Fruit fly (Drosophila melanogaster) whole organism, embryonic: ENCODE data around the gene Pex2.

Source experiments
- Atf3 ChIP-seq: fragments of 200-800 bp; sonication (Bioruptor generic); optimal IDR thresholded peaks from 3 replicates; lab custom pipeline; 2016; ENCODE audit warnings: missing biosample characterization, missing genetic modification characterization
- CG11247 ChIP-seq: fragments of 200-800 bp; sonication (Bioruptor generic); IDR thresholded peaks from 2 replicates; pipeline ENCODE4 v1.3.6; 2022; ENCODE audit warnings: missing biosample characterization, missing genetic modification characterization
- CG11723 ChIP-seq: fragments of 200-800 bp; sonication (Bioruptor generic); optimal IDR thresholded peaks from 2 replicates; lab custom pipeline; 2017; ENCODE audit warnings: missing biosample characterization, mild to moderate bottlenecking, missing genetic modification characterization
- CG12299 ChIP-seq: fragments of 200-800 bp; sonication (Bioruptor generic); optimal IDR thresholded peaks from 2 replicates; lab custom pipeline; 2018; ENCODE audit warnings: missing biosample characterization, mild to moderate bottlenecking, missing genetic modification characterization
- CG17361 ChIP-seq: fragments of 200-800 bp; sonication (Bioruptor generic); IDR thresholded peaks from 3 replicates; pipeline ENCODE4 v1.3.6; 2022; ENCODE audit warnings: missing biosample characterization, missing genetic modification characterization
- CG17612 ChIP-seq: fragments of 200-800 bp; sonication (Bioruptor generic); IDR thresholded peaks from 2 replicates; pipeline ENCODE4 v1.3.6; 2022; ENCODE audit warnings: missing biosample characterization, missing genetic modification characterization
- CG30020 ChIP-seq: fragments of 200-800 bp; optimal IDR thresholded peaks from 2 replicates; lab custom pipeline; 2019; ENCODE audit warnings: missing biosample characterization, mild to moderate bottlenecking, missing genetic modification characterization, moderate library complexity
- CG30403 ChIP-seq: fragments of 200-800 bp; sonication (Bioruptor generic); optimal IDR thresholded peaks from 3 replicates; lab custom pipeline; 2016; ENCODE audit warnings: missing biosample characterization, missing genetic modification characterization
- CG31388 ChIP-seq: fragments of 200-800 bp; sonication (Bioruptor generic); optimal IDR thresholded peaks from 2 replicates; lab custom pipeline; 2016; ENCODE audit warnings: missing biosample characterization, missing genetic modification characterization
- CG6683 ChIP-seq: fragments of 200-800 bp; sonication (Bioruptor generic); optimal IDR thresholded peaks from 2 replicates; lab custom pipeline; 2017; ENCODE audit warnings: missing biosample characterization, mild to moderate bottlenecking, missing genetic modification characterization, missing genetic modification reagents
- CG6813 ChIP-seq: fragments of 200-800 bp; sonication (Bioruptor generic); optimal IDR thresholded peaks from 2 replicates; lab custom pipeline; 2017; ENCODE audit warnings: missing biosample characterization, missing genetic modification characterization, mild to moderate bottlenecking, moderate library complexity, missing genetic modification reagents
- CG7372 ChIP-seq: fragments of 200-800 bp; sonication (Bioruptor generic); IDR thresholded peaks from 2 replicates; pipeline ENCODE4 v1.3.6; 2022; ENCODE audit warnings: missing biosample characterization, missing genetic modification characterization
- CG7928 ChIP-seq: fragments of 200-800 bp; sonication (Bioruptor generic); optimal IDR thresholded peaks from 2 replicates; lab custom pipeline; 2017; ENCODE audit warnings: missing biosample characterization, mild to moderate bottlenecking, missing genetic modification characterization
- CG7963 ChIP-seq: fragments of 200-800 bp; sonication (Bioruptor generic); IDR thresholded peaks from 3 replicates; pipeline ENCODE4 v1.3.6; 2022; ENCODE audit warnings: missing biosample characterization, missing genetic modification characterization; ENCODE audit not compliant: partially characterized antibody
- CG9817 ChIP-seq: fragments of 200-800 bp; sonication (Bioruptor generic); optimal IDR thresholded peaks from 2 replicates; lab custom pipeline; 2018; ENCODE audit warnings: missing biosample characterization, mild to moderate bottlenecking, missing genetic modification characterization, moderate library complexity
- Camta ChIP-seq: fragments of 200-800 bp; sonication (Bioruptor generic); optimal IDR thresholded peaks from 2 replicates; lab custom pipeline; 2016; ENCODE audit warnings: missing biosample characterization, missing genetic modification characterization
- CoRest ChIP-seq: fragments of 200-800 bp; sonication (Bioruptor generic); optimal IDR thresholded peaks from 3 replicates; lab custom pipeline; 2018; ENCODE audit warnings: missing biosample characterization, mild to moderate bottlenecking, missing genetic modification characterization, moderate library complexity
- D ChIP-seq, 2 experiments: fragments of 200-800 bp in 1 of 2; fragments of >200 bp in 1 of 2; sonication (Bioruptor generic) in 1 of 2; optimal IDR thresholded peaks; 2 replicates in 1 of 2; 3 replicates in 1 of 2; lab custom pipeline; 2017; ENCODE audit warnings: mild to moderate bottlenecking in 1 of 2, missing biosample characterization in 1 of 2, missing genetic modification characterization in 1 of 2, missing genetic modification reagents in 1 of 2
- Dek ChIP-seq: fragments of 200-800 bp; sonication (Bioruptor generic); optimal IDR thresholded peaks from 3 replicates; lab custom pipeline; 2019; ENCODE audit warnings: missing biosample characterization, mild to moderate bottlenecking, missing genetic modification characterization, moderate library complexity
- Dfd ChIP-seq, 2 experiments: fragments of >200 bp; optimal IDR thresholded peaks; 2 replicates each; lab custom pipeline; 2017; ENCODE audit warnings: missing biosample characterization in 2 of 2, missing genetic modification characterization in 2 of 2
- Dip2 ChIP-seq: fragments of 200-800 bp; sonication (Bioruptor generic); IDR thresholded peaks from 2 replicates; pipeline ENCODE4 v1.3.6; 2022; ENCODE audit warnings: missing biosample characterization, missing genetic modification characterization
- Fer1 ChIP-seq: fragments of 200-800 bp; sonication (Bioruptor generic); optimal IDR thresholded peaks from 2 replicates; lab custom pipeline; 2017; ENCODE audit warnings: missing biosample characterization, mild to moderate bottlenecking, missing genetic modification characterization
- Hmr ChIP-seq: fragments of 200-800 bp; sonication (Bioruptor generic); optimal IDR thresholded peaks from 3 replicates; lab custom pipeline; 2017; ENCODE audit warnings: mild to moderate bottlenecking, missing biosample characterization, missing genetic modification reagents, missing genetic modification characterization
- Hmx ChIP-seq: fragments of 200-800 bp; sonication (Bioruptor generic); optimal IDR thresholded peaks from 2 replicates; lab custom pipeline; 2016; ENCODE audit warnings: missing biosample characterization, missing genetic modification characterization
- MTF-1 ChIP-seq: fragments of 200-800 bp; sonication (Bioruptor generic); optimal IDR thresholded peaks from 2 replicates; lab custom pipeline; 2018; ENCODE audit warnings: missing biosample characterization, mild to moderate bottlenecking, missing genetic modification characterization, borderline replicate concordance
- Mad ChIP-seq: fragments of 200-800 bp; sonication (Bioruptor generic); optimal IDR thresholded peaks from 2 replicates; lab custom pipeline; 2016; ENCODE audit warnings: missing biosample characterization, missing genetic modification characterization
- NC2α ChIP-seq: fragments of 200-800 bp; sonication (Bioruptor generic); optimal IDR thresholded peaks from 2 replicates; lab custom pipeline; 2016; ENCODE audit warnings: missing biosample characterization, missing genetic modification characterization
- NFAT ChIP-seq: fragments of 200-800 bp; sonication (Bioruptor generic); IDR thresholded peaks from 2 replicates; pipeline ENCODE4 v1.3.6; 2022; ENCODE audit warnings: missing biosample characterization, missing genetic modification characterization
- Sry-β ChIP-seq: fragments of 200-800 bp; sonication (Bioruptor generic); optimal IDR thresholded peaks from 2 replicates; lab custom pipeline; 2018; ENCODE audit warnings: missing biosample characterization, mild to moderate bottlenecking, missing genetic modification characterization, moderate library complexity
- Xrp1 ChIP-seq: fragments of 200-800 bp; sonication (Bioruptor generic); IDR thresholded peaks from 2 replicates; pipeline ENCODE4 v1.3.6; 2022; ENCODE audit warnings: missing biosample characterization, missing genetic modification characterization
- ato ChIP-seq: fragments of 200-800 bp; sonication (Bioruptor generic); IDR thresholded peaks from 2 replicates; pipeline ENCODE4 v1.3.6; 2022; ENCODE audit warnings: missing biosample characterization, missing genetic modification characterization; ENCODE audit not compliant: partially characterized antibody
- bcd ChIP-seq: fragments of 200-800 bp; sonication (Bioruptor generic); optimal IDR thresholded peaks from 2 replicates; lab custom pipeline; 2017; ENCODE audit warnings: missing biosample characterization, mild to moderate bottlenecking, missing genetic modification characterization
- bigmax ChIP-seq: fragments of 200-800 bp; sonication (Bioruptor generic); optimal IDR thresholded peaks from 2 replicates; lab custom pipeline; 2018; ENCODE audit warnings: missing biosample characterization, mild to moderate bottlenecking, missing genetic modification characterization
- caup ChIP-seq: fragments of 200-800 bp; sonication (Bioruptor generic); optimal IDR thresholded peaks from 3 replicates; lab custom pipeline; 2017; ENCODE audit warnings: missing biosample characterization, mild to moderate bottlenecking, missing genetic modification characterization, moderate library complexity; ENCODE audit not compliant: severe bottlenecking
- chm ChIP-seq: fragments of 200-800 bp; sonication (Bioruptor generic); IDR thresholded peaks from 2 replicates; pipeline ENCODE4 v1.3.6; 2022; ENCODE audit warnings: missing biosample characterization, missing genetic modification characterization
- dm ChIP-seq: fragments of 200-800 bp; sonication (Bioruptor generic); optimal IDR thresholded peaks from 3 replicates; lab custom pipeline; 2016; ENCODE audit warnings: missing biosample characterization, missing genetic modification characterization
- fu2 ChIP-seq: fragments of 200-800 bp; sonication (Bioruptor generic); optimal IDR thresholded peaks from 2 replicates; lab custom pipeline; 2016; ENCODE audit warnings: missing biosample characterization, missing genetic modification characterization
- grn ChIP-seq: fragments of 200-800 bp; sonication (Bioruptor generic); optimal IDR thresholded peaks from 3 replicates; lab custom pipeline; 2017; ENCODE audit warnings: missing biosample characterization, missing genetic modification characterization
- gsb-n ChIP-seq: fragments of 200-800 bp; sonication (Bioruptor generic); optimal IDR thresholded peaks from 3 replicates; lab custom pipeline; 2018; ENCODE audit warnings: missing biosample characterization, mild to moderate bottlenecking, missing genetic modification characterization
- hbn ChIP-seq: fragments of 200-800 bp; sonication (Bioruptor generic); IDR thresholded peaks from 2 replicates; pipeline ENCODE4 v1.3.6; 2022; ENCODE audit warnings: missing biosample characterization, missing genetic modification characterization; ENCODE audit not compliant: partially characterized antibody
- knrl ChIP-seq: fragments of 200-800 bp; sonication (Bioruptor generic); IDR thresholded peaks from 3 replicates; pipeline ENCODE4 v1.3.6; 2022; ENCODE audit warnings: missing biosample characterization, missing genetic modification characterization; ENCODE audit not compliant: partially characterized antibody
- lab ChIP-seq: fragments of 200-800 bp; sonication (Bioruptor generic); optimal IDR thresholded peaks from 3 replicates; lab custom pipeline; 2017; ENCODE audit warnings: missing biosample characterization, missing genetic modification characterization, mild to moderate bottlenecking, moderate library complexity, missing genetic modification reagents
- oc ChIP-seq: fragments of 200-800 bp; sonication (Bioruptor generic); optimal IDR thresholded peaks from 2 replicates; lab custom pipeline; 2018; ENCODE audit warnings: missing biosample characterization, mild to moderate bottlenecking, missing genetic modification characterization, moderate library complexity
- onecut ChIP-seq: fragments of 200-800 bp; sonication (Bioruptor generic); IDR thresholded peaks from 2 replicates; pipeline ENCODE4 v1.3.6; 2022; ENCODE audit warnings: missing biosample characterization, missing genetic modification characterization
- tup ChIP-seq: fragments of 200-800 bp; sonication (Bioruptor generic); optimal IDR thresholded peaks from 2 replicates; lab custom pipeline; 2016; ENCODE audit warnings: missing biosample characterization, mild to moderate bottlenecking, missing genetic modification characterization, moderate library complexity
- unc-4 ChIP-seq: fragments of 200-800 bp; sonication (Bioruptor generic); IDR thresholded peaks from 2 replicates; pipeline ENCODE4 v1.3.6; 2022; ENCODE audit warnings: missing biosample characterization, missing genetic modification characterization; ENCODE audit not compliant: partially characterized antibody

Gene Pex2

DNA sequence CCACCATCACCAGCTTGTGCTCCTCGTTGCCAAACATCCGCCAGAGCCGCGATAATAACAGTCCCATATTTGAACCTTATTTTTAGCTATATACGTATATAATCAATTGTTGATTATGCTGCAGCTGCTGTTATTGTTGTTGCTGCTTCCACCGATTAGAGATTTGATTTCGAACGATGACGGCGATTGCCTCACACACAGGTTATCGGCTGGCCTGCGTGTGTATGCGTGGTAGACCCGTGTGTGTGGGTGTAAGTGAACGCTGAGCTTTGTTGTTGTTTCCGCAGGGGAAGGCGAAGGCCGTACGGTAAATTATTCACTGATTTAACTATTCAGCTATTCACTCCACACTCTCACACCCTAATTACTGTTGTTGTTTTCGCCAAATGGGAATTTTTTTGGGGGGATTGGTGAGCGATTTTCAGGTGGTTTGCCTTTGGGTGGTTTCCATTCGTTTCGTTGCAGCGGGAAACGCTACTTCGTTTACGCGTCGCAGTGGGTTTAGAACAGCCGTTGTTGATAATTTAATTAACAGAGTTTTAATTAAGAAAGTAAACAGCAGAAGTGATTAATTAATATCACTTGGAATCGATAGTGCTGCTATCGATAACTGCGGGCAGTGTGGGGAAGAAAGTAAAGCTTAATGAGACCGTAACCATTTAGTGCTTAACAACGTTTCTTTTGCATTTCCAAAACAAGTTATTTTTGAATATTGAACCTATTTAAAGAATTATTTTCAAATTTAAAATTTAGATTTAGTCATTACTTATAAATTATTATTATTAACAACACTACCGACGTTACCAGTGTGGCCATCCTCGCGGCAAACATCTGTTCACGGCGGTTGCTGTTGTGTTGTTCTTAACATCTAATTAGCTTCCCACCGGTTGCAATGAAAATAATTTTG, 39.4 kb upstream of the Pex2 start, which contains the start of the genes Arl5 and CG13671 (continued):
- TF ChIP-seq Dek (peak; percentile 66), Dip2 (GFP tag; lab: Robert Waterston, UW) (no peak), CG30403 (GFP tag; lab: Kevin White, UChicago) (peak; percentile 89), hbn (peak; percentile 73), D (optimal IDR thresholded peaks at IDR 0.05; lab: Kevin White, UChicago) (no peak), D (GFP tag; optimal IDR thresholded peaks at IDR 0.05; lab: Kevin White, UChicago) (peak; percentile 65), CG11723 (GFP tag; lab: Kevin White, UChicago) (peak; percentile 45), gsb-n (tag; lab: Kevin White, UChicago) (peak; percentile 76), fu2 (GFP tag; lab: Kevin White, UChicago) (peak; percentile 14), caup (GFP tag; lab: Kevin White, UChicago) (peak; percentile 74), CG17361 (GFP tag; lab: Robert Waterston, UW) (peak; percentile 85; the same call in 2 of the 3 replicates), CG7928 (peak; percentile 47), Xrp1 (GFP tag; lab: Robert Waterston, UW) (peak; percentile 89), lab (GFP tag; lab: Kevin White, UChicago) (peak; percentile 82), bigmax (GFP tag; lab: Kevin White, UChicago) (no peak), Sry-β (peak; percentile 8), knrl (GFP tag; lab: Robert Waterston, UW) (peak; percentile 80), CoRest (tag; lab: Kevin White, UChicago) (peak; percentile 64), tup (GFP tag; lab: Kevin White, UChicago) (peak; percentile 68), grn (GFP tag; lab: Kevin White, UChicago) (peak; percentile 40), CG31388 (GFP tag; lab: Kevin White, UChicago) (peak; percentile 70), Hmr (GFP tag; lab: Kevin White, UChicago) (peak; percentile 75), MTF-1 (GFP tag; lab: Kevin White, UChicago) (no peak), chm (GFP tag; lab: Robert Waterston, UW) (peak; percentile 64), CG17612 (GFP tag; lab: Robert Waterston, UW) (0 out of 2 replicates have a peak, but pooled peaks have one; percentile 33), ato (GFP tag; lab: Robert Waterston, UW) (peak; percentile 64), unc-4 (GFP tag; lab: Robert Waterston, UW) (peak; percentile 80), dm (GFP tag; lab: Kevin White, UChicago) (no peak), CG11247 (GFP tag; lab: Robert Waterston, UW) (peak; percentile 88), NFAT (GFP tag; lab: Robert Waterston, UW) (peak; percentile 54; the same call in 1 of the 2 replicates), Atf3 (GFP tag; lab: Kevin White, UChicago) (peak; percentile 45), bcd (peak; percentile 78), Dfd (GFP tag; optimal IDR thresholded peaks at IDR 0.05; lab: Kevin White, UChicago) (no peak), Mad (GFP tag; lab: Kevin White, UChicago) (peak; percentile 77), Camta (GFP tag; lab: Kevin White, UChicago) (peak; percentile 47), NC2α (peak; percentile 13), Hmx (GFP tag; lab: Kevin White, UChicago) (peak; percentile 25), CG30020 (peak; percentile 45), CG6683 (GFP tag; lab: Kevin White, UChicago) (peak; percentile 43), CG7963 (peak; percentile 67), Fer1 (GFP tag; lab: Kevin White, UChicago) (peak; percentile 38), CG9817 (tag; lab: Kevin White, UChicago) (no peak), CG12299 (tag; lab: Kevin White, UChicago) (peak; percentile 22), CG7372 (GFP tag; lab: Robert Waterston, UW) (peak; percentile 33; the same call in 1 of the 2 replicates), oc (tag; lab: Kevin White, UChicago) (no peak), CG6813 (GFP tag; lab: Kevin White, UChicago) (peak; percentile 21), onecut (GFP tag; lab: Robert Waterston, UW) (no peak)
